Fruit fly (Drosophila melanogaster) whole organism, embryonic: ENCODE results near the gene CG13766.

Experiments
- Awh ChIP-seq: fragments of 200-800 bp; sonication (Bioruptor generic); IDR thresholded peaks from 2 replicates; pipeline ENCODE4, ENCODE4 v1.3.6; 2022; ENCODE audit warnings: missing biosample characterization, missing genetic modification characterization
- BEAF-32 ChIP-seq: fragments of 200-800 bp; sonication (Bioruptor generic); optimal IDR thresholded peaks from 3 replicates; lab custom pipeline; 2017; ENCODE audit warnings: missing biosample characterization, missing genetic modification characterization, mild to moderate bottlenecking, moderate library complexity, missing genetic modification reagents
- CG10209 ChIP-seq: fragments of 200-800 bp; sonication (Bioruptor generic); optimal IDR thresholded peaks from 3 replicates; lab custom pipeline; 2017; ENCODE audit warnings: missing biosample characterization, mild to moderate bottlenecking, missing genetic modification characterization, missing genetic modification reagents
- CG11723 ChIP-seq: fragments of 200-800 bp; sonication (Bioruptor generic); optimal IDR thresholded peaks from 2 replicates; lab custom pipeline; 2017; ENCODE audit warnings: missing biosample characterization, mild to moderate bottlenecking, missing genetic modification characterization
- CG13296 ChIP-seq: fragments of 200-800 bp; sonication (Bioruptor generic); optimal IDR thresholded peaks from 3 replicates; lab custom pipeline; 2018; ENCODE audit warnings: missing biosample characterization, mild to moderate bottlenecking, missing genetic modification characterization
- CG13894 ChIP-seq: fragments of 200-800 bp; sonication (Bioruptor generic); optimal IDR thresholded peaks from 3 replicates; lab custom pipeline; 2018; ENCODE audit warnings: missing biosample characterization, mild to moderate bottlenecking, missing genetic modification characterization, moderate library complexity
- CG14860 ChIP-seq: fragments of 200-800 bp; sonication (Bioruptor generic); IDR thresholded peaks from 3 replicates; pipeline ENCODE4 v1.3.6; 2022; ENCODE audit warnings: missing biosample characterization, missing genetic modification characterization; ENCODE audit not compliant: partially characterized antibody
- CG15011 ChIP-seq: fragments of 200-800 bp; sonication (Bioruptor generic); optimal IDR thresholded peaks from 3 replicates; lab custom pipeline; 2018; ENCODE audit warnings: missing biosample characterization, mild to moderate bottlenecking, missing genetic modification characterization
- CG17361 ChIP-seq: fragments of 200-800 bp; sonication (Bioruptor generic); IDR thresholded peaks from 3 replicates; pipeline ENCODE4 v1.3.6; 2022; ENCODE audit warnings: missing biosample characterization, missing genetic modification characterization
- CG18476 ChIP-seq: fragments of 200-800 bp; sonication (Bioruptor generic); optimal IDR thresholded peaks from 2 replicates; lab custom pipeline; 2016; ENCODE audit warnings: missing biosample characterization, mild to moderate bottlenecking, missing genetic modification characterization
- CG18764 ChIP-seq: fragments of 200-800 bp; sonication (Bioruptor generic); optimal IDR thresholded peaks from 3 replicates; lab custom pipeline; 2016; ENCODE audit warnings: missing biosample characterization, missing genetic modification characterization
- CG30431 ChIP-seq: fragments of 200-800 bp; sonication (Bioruptor generic); optimal IDR thresholded peaks from 2 replicates; lab custom pipeline; 2017; ENCODE audit warnings: missing biosample characterization, missing genetic modification characterization
- CG4360 ChIP-seq: fragments of 200-800 bp; sonication (Bioruptor generic); IDR thresholded peaks from 2 replicates; pipeline ENCODE4 v1.3.6; 2022; ENCODE audit warnings: missing biosample characterization, missing genetic modification characterization
- CG4730 ChIP-seq: fragments of 200-800 bp; sonication (Bioruptor generic); IDR thresholded peaks from 2 replicates; pipeline ENCODE4 v1.3.6; 2022; ENCODE audit warnings: missing biosample characterization, missing genetic modification characterization
- CG5180 ChIP-seq: fragments of 200-800 bp; sonication (Bioruptor generic); optimal IDR thresholded peaks from 3 replicates; lab custom pipeline; 2017; ENCODE audit warnings: missing biosample characterization, missing genetic modification characterization, mild to moderate bottlenecking, moderate library complexity, missing genetic modification reagents
- CG6175 ChIP-seq: fragments of 200-800 bp; sonication (Bioruptor generic); IDR thresholded peaks from 3 replicates; pipeline ENCODE4 v1.3.6; 2022; ENCODE audit warnings: missing biosample characterization, missing genetic modification characterization
- CG7745 ChIP-seq: fragments of 200-800 bp; sonication (Bioruptor generic); optimal IDR thresholded peaks from 2 replicates; lab custom pipeline; 2018; ENCODE audit warnings: missing biosample characterization, mild to moderate bottlenecking, missing genetic modification characterization, moderate library complexity
- D19A ChIP-seq: fragments of 200-800 bp; optimal IDR thresholded peaks from 3 replicates; lab custom pipeline; 2019; ENCODE audit warnings: missing biosample characterization, mild to moderate bottlenecking, missing genetic modification characterization, moderate library complexity
- Doc3 ChIP-seq: fragments of 200-800 bp; sonication (Bioruptor generic); IDR thresholded peaks from 3 replicates; pipeline ENCODE4 v1.3.6; 2022; ENCODE audit warnings: missing biosample characterization, missing genetic modification characterization; ENCODE audit not compliant: partially characterized antibody
- E2f1 ChIP-seq: fragments of 200-800 bp; sonication (Bioruptor generic); IDR thresholded peaks from 2 replicates; pipeline ENCODE4 v1.3.6; 2022; ENCODE audit warnings: missing biosample characterization, missing genetic modification characterization
- E2f2 ChIP-seq: fragments of 200-800 bp; sonication (Bioruptor generic); IDR thresholded peaks from 2 replicates; pipeline ENCODE4 v1.3.6; 2022; ENCODE audit warnings: missing biosample characterization, missing genetic modification characterization
- Ets65A ChIP-seq: fragments of 200-800 bp; sonication (Bioruptor generic); peaks from one replicate; lab custom pipeline; 2016; ENCODE audit warnings: missing biosample characterization, missing genetic modification characterization
- Fer3 ChIP-seq: fragments of 200-800 bp; sonication (Bioruptor generic); optimal IDR thresholded peaks from 2 replicates; lab custom pipeline; 2018; ENCODE audit warnings: missing biosample characterization, mild to moderate bottlenecking, missing genetic modification characterization, moderate library complexity
- MBD-R2 ChIP-seq: fragments of 200-800 bp; sonication (Bioruptor generic); IDR thresholded peaks from 2 replicates; pipeline ENCODE4 v1.3.6; 2022; ENCODE audit warnings: missing biosample characterization, missing genetic modification characterization
- Max ChIP-seq: fragments of 200-800 bp; sonication (Bioruptor generic); optimal IDR thresholded peaks from 2 replicates; lab custom pipeline; 2016; ENCODE audit warnings: missing biosample characterization, mild to moderate bottlenecking, missing genetic modification characterization
- Med ChIP-seq: fragments of 200-800 bp; sonication (Bioruptor generic); peaks from one replicate; lab custom pipeline; 2016; ENCODE audit warnings: missing biosample characterization, missing genetic modification characterization, mild to moderate bottlenecking, inconsistent platforms, moderate library complexity
- NC2α ChIP-seq: fragments of 200-800 bp; sonication (Bioruptor generic); optimal IDR thresholded peaks from 2 replicates; lab custom pipeline; 2016; ENCODE audit warnings: missing biosample characterization, missing genetic modification characterization
- Nf-YB ChIP-seq: fragments of 200-800 bp; sonication (Bioruptor generic); optimal IDR thresholded peaks from 3 replicates; lab custom pipeline; 2019; ENCODE audit warnings: missing biosample characterization, mild to moderate bottlenecking, missing genetic modification characterization, moderate library complexity
- Pdp1 ChIP-seq, 2 experiments: fragments of 200-800 bp; sonication (Bioruptor generic); optimal IDR thresholded peaks; 3 replicates each; lab custom pipeline; 2016; ENCODE audit warnings: missing biosample characterization in 2 of 2, missing genetic modification characterization in 2 of 2, mild to moderate bottlenecking in 1 of 2, moderate library complexity in 1 of 2
- Scr ChIP-seq: fragments of 200-800 bp; sonication (Bioruptor generic); IDR thresholded peaks from 2 replicates; pipeline ENCODE4 v1.3.6; 2022; ENCODE audit warnings: missing biosample characterization, missing genetic modification characterization; ENCODE audit not compliant: partially characterized antibody
- Sry-δ ChIP-seq: fragments of 200-800 bp; sonication (Bioruptor generic); optimal IDR thresholded peaks from 2 replicates; lab custom pipeline; 2016; ENCODE audit warnings: missing biosample characterization, missing genetic modification characterization
- Ssrp ChIP-seq: fragments of 200-800 bp; sonication (Bioruptor generic); optimal IDR thresholded peaks from 2 replicates; lab custom pipeline; 2018; ENCODE audit warnings: missing biosample characterization, mild to moderate bottlenecking, missing genetic modification characterization, moderate library complexity
- Taf1 ChIP-seq: fragments of 200-800 bp; sonication (Bioruptor generic); IDR thresholded peaks from 2 replicates; pipeline ENCODE4 v1.3.6; 2022; ENCODE audit warnings: missing biosample characterization, missing genetic modification characterization
- amos ChIP-seq: fragments of 200-800 bp; sonication (Bioruptor generic); IDR thresholded peaks from 2 replicates; pipeline ENCODE4 v1.3.6; 2022; ENCODE audit warnings: missing biosample characterization, missing genetic modification characterization; ENCODE audit not compliant: partially characterized antibody
- bcd ChIP-seq: fragments of 200-800 bp; sonication (Bioruptor generic); optimal IDR thresholded peaks from 2 replicates; lab custom pipeline; 2017; ENCODE audit warnings: missing biosample characterization, mild to moderate bottlenecking, missing genetic modification characterization
- cato ChIP-seq: fragments of 200-800 bp; sonication (Bioruptor generic); optimal IDR thresholded peaks from 2 replicates; lab custom pipeline; 2016; ENCODE audit warnings: missing biosample characterization, missing genetic modification characterization, borderline replicate concordance
- chinmo ChIP-seq: fragments of 200-800 bp; sonication (Bioruptor generic); IDR thresholded peaks from 4 replicates; pipeline ENCODE4 v1.3.6; 2022; ENCODE audit warnings: missing biosample characterization, missing genetic modification characterization; ENCODE audit not compliant: partially characterized antibody
- da ChIP-seq: fragments of 200-800 bp; sonication (Bioruptor generic); optimal IDR thresholded peaks from 2 replicates; lab custom pipeline; 2016; ENCODE audit warnings: missing biosample characterization, missing genetic modification characterization
- esg ChIP-seq: fragments of 200-800 bp; sonication (Bioruptor generic); conservative IDR thresholded peaks from 2 replicates; pipeline ENCODE4 v1.3.6; 2022; ENCODE audit warnings: missing biosample characterization, missing genetic modification characterization
- eve ChIP-seq, 2 experiments: fragments of >200 bp; optimal IDR thresholded peaks; 2 replicates each; lab custom pipeline; 2017; ENCODE audit warnings: missing biosample characterization in 2 of 2, missing genetic modification characterization in 2 of 2
- gro ChIP-seq: fragments of 200-800 bp; sonication (Bioruptor generic); optimal IDR thresholded peaks from 2 replicates; lab custom pipeline; 2016; ENCODE audit warnings: missing biosample characterization, missing genetic modification characterization
- kni ChIP-seq: fragments of 200-800 bp; sonication (Bioruptor generic); optimal IDR thresholded peaks from 3 replicates; lab custom pipeline; 2017; ENCODE audit warnings: mild to moderate bottlenecking, missing biosample characterization, missing genetic modification reagents, missing genetic modification characterization
- lilli ChIP-seq: fragments of 200-800 bp; sonication (Bioruptor generic); optimal IDR thresholded peaks from 3 replicates; lab custom pipeline; 2016; ENCODE audit warnings: missing biosample characterization, missing genetic modification characterization
- nau ChIP-seq: fragments of 200-800 bp; sonication (Bioruptor generic); optimal IDR thresholded peaks from 3 replicates; lab custom pipeline; 2017; ENCODE audit warnings: missing biosample characterization, mild to moderate bottlenecking, missing genetic modification characterization, missing genetic modification reagents
- ranshi ChIP-seq: fragments of 200-800 bp; sonication (Bioruptor generic); IDR thresholded peaks from 2 replicates; pipeline ENCODE4 v1.3.6; 2022; ENCODE audit warnings: missing biosample characterization, missing genetic modification characterization
- scrt ChIP-seq: fragments of 200-800 bp; sonication (Bioruptor generic); optimal IDR thresholded peaks from 2 replicates; lab custom pipeline; 2018; ENCODE audit warnings: missing biosample characterization, mild to moderate bottlenecking, missing genetic modification characterization, moderate library complexity
- so ChIP-seq: fragments of 200-800 bp; sonication (Bioruptor generic); IDR thresholded peaks from 3 replicates; pipeline ENCODE4 v1.3.6; 2022; ENCODE audit warnings: missing biosample characterization, missing genetic modification characterization
- sob ChIP-seq: fragments of 200-800 bp; sonication (Bioruptor generic); IDR thresholded peaks from 2 replicates; pipeline ENCODE4 v1.3.6; 2022; ENCODE audit warnings: missing biosample characterization, missing genetic modification characterization
- tna ChIP-seq: fragments of 200-800 bp; sonication (Bioruptor generic); IDR thresholded peaks from 2 replicates; pipeline ENCODE4 v1.3.6; 2022; ENCODE audit warnings: missing biosample characterization, missing genetic modification characterization; ENCODE audit not compliant: partially characterized antibody
- trem ChIP-seq: fragments of 200-800 bp; optimal IDR thresholded peaks from 3 replicates; lab custom pipeline; 2019; ENCODE audit warnings: missing biosample characterization, mild to moderate bottlenecking, missing genetic modification characterization, moderate library complexity
- zen ChIP-seq: fragments of 200-800 bp; sonication (Bioruptor generic); optimal IDR thresholded peaks from 3 replicates; lab custom pipeline; 2018; ENCODE audit warnings: missing biosample characterization, mild to moderate bottlenecking, missing genetic modification characterization, moderate library complexity

The CG13766 gene

dm6 chr2L:6562358-6562687 is 3.7 kb downstream of the CG13766 start (continued):
- TF ChIP-seq CG4360 (GFP tag; lab: Robert Waterston, UW) = no peak
- TF ChIP-seq NC2α (GFP tag; lab: Kevin White, UChicago) = no peak
- no peak for TF ChIP-seq cato (GFP tag; lab: Kevin White, UChicago)
- no peak for TF ChIP-seq Nf-YB (GFP tag; lab: Kevin White, UChicago)
- no peak for TF ChIP-seq gro (GFP tag; lab: Kevin White, UChicago)
- TF ChIP-seq CG14860 (GFP tag; lab: Robert Waterston, UW) = no peak
- TF ChIP-seq CG15011 (GFP tag; lab: Kevin White, UChicago) = no peak
- no peak for TF ChIP-seq CG13894 (tag; lab: Kevin White, UChicago)
- peak; percentile 15; the same call in 1 of the 2 replicates for TF ChIP-seq Scr (GFP tag; lab: Robert Waterston, UW)
- no peak for TF ChIP-seq CG18476 (GFP tag; lab: Kevin White, UChicago)
- TF ChIP-seq tna = no peak
- TF ChIP-seq CG5180 (GFP tag; lab: Kevin White, UChicago) = no peak
- TF ChIP-seq amos = no peak
- TF ChIP-seq eve (GFP tag; optimal IDR thresholded peaks at IDR 0.05; lab: Kevin White, UChicago) = no peak
- TF ChIP-seq scrt (GFP tag; lab: Kevin White, UChicago) = no peak
- TF ChIP-seq D19A = no peak
- TF ChIP-seq CG10209 (GFP tag; lab: Kevin White, UChicago) = no peak
- TF ChIP-seq Taf1 = no peak
- no peak for TF ChIP-seq ranshi (GFP tag; lab: Robert Waterston, UW)
- TF ChIP-seq zen (tag; lab: Kevin White, UChicago) = no peak
- TF ChIP-seq CG11723 (GFP tag; lab: Kevin White, UChicago) = no peak
- no peak for TF ChIP-seq trem
- TF ChIP-seq Pdp1 (GFP tag; optimal IDR thresholded peaks at IDR 0.05; lab: Kevin White, UChicago) = peak in 1 of 2 experiments; percentile 13
- TF ChIP-seq Med = no peak
- no peak for TF ChIP-seq CG18764 (GFP tag; lab: Kevin White, UChicago)
- TF ChIP-seq E2f2 (GFP tag; lab: Robert Waterston, UW) = peak; percentile 76
- TF ChIP-seq kni = peak; percentile 2
- TF ChIP-seq MBD-R2 (GFP tag; lab: Robert Waterston, UW) = peak; percentile 21; the same call in 1 of the 2 replicates
- TF ChIP-seq Ets65A (GFP tag; lab: Kevin White, UChicago) = no peak
- TF ChIP-seq esg (GFP tag; lab: Robert Waterston, UW) = no peak
- TF ChIP-seq bcd (GFP tag; lab: Kevin White, UChicago) = no peak
- TF ChIP-seq Awh (GFP tag; lab: Robert Waterston, UW) = no peak
- TF ChIP-seq Fer3 (tag; lab: Kevin White, UChicago) = no peak
- TF ChIP-seq BEAF-32 (GFP tag; lab: Kevin White, UChicago) = no peak
- TF ChIP-seq nau (GFP tag; lab: Kevin White, UChicago) = no peak
- TF ChIP-seq chinmo (GFP tag; lab: Robert Waterston, UW) = 0 out of 4 replicates have a peak, but pooled peaks have one; percentile 58
- TF ChIP-seq so (GFP tag; lab: Robert Waterston, UW) = no peak
- peak; percentile 0; the same call in 1 of the 3 replicates for TF ChIP-seq CG17361
- no peak for TF ChIP-seq E2f1
- no peak for TF ChIP-seq CG30431
- TF ChIP-seq Sry-δ (GFP tag; lab: Kevin White, UChicago) = no peak
- no peak for TF ChIP-seq Ssrp (tag; lab: Kevin White, UChicago)
- TF ChIP-seq CG13296 (GFP tag; lab: Kevin White, UChicago) = no peak
- no peak for TF ChIP-seq CG4730
- TF ChIP-seq Max (GFP tag; lab: Kevin White, UChicago) = no peak
- no peak for TF ChIP-seq da (GFP tag; lab: Kevin White, UChicago)
- no peak for TF ChIP-seq CG7745 (tag; lab: Kevin White, UChicago)
- peak; percentile 52; the same call in 1 of the 3 replicates for TF ChIP-seq Doc3
- no peak for TF ChIP-seq sob
- TF ChIP-seq CG6175 (GFP tag; lab: Robert Waterston, UW) = no peak
- no peak for TF ChIP-seq lilli
